Fruit fly (Drosophila melanogaster) whole organism, adult: ENCODE data around the gene CHKov2.

Experiments
- CG11617 ChIP-seq: fragments of 200-800 bp; sonication (Bioruptor generic); optimal IDR thresholded peaks from 2 replicates; lab custom pipeline; 2017; ENCODE audit warnings: mild to moderate bottlenecking, missing biosample characterization, missing genetic modification reagents, missing genetic modification characterization
- CG5204 ChIP-seq: fragments of 200-800 bp; sonication (Bioruptor generic); optimal IDR thresholded peaks from 2 replicates; lab custom pipeline; 2016; ENCODE audit warnings: missing biosample characterization, missing genetic modification characterization
- CG7045 ChIP-seq: fragments of 200-800 bp; sonication (Bioruptor generic); optimal IDR thresholded peaks from 2 replicates; lab custom pipeline; 2017; ENCODE audit warnings: missing biosample characterization, mild to moderate bottlenecking, missing genetic modification characterization
- Crg-1 ChIP-seq: fragments of 200-800 bp; sonication (Bioruptor generic); optimal IDR thresholded peaks from 2 replicates; lab custom pipeline; 2016; ENCODE audit warnings: missing biosample characterization, missing genetic modification characterization
- kay ChIP-seq: fragments of 200-800 bp; sonication (Bioruptor generic); peaks from one replicate; lab custom pipeline; 2016; ENCODE audit warnings: missing biosample characterization, missing genetic modification characterization, borderline replicate concordance
- tj ChIP-seq: fragments of 200-800 bp; sonication (Bioruptor generic); optimal IDR thresholded peaks from 3 replicates; lab custom pipeline; 2017; ENCODE audit warnings: missing biosample characterization, mild to moderate bottlenecking, missing genetic modification characterization, moderate library complexity

DNA sequence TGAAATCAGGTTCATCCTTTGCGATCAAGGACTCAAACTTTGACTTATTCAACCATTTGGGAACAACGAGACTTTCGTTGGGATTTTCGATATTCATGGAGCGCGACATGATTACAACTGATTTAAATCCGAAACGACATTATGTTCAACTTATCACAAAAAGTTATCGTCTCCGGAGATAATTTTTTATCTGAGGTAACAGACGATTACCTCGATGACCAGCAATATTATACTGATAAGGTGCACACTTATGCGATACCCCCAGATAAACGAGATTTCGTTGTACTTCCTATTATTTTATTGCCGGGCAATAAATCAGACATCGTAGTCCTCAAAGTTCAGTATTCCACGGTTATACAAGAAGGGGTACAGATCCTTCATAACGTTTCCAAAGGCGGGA, 33.3 kb downstream of the CHKov2 start, which contains the start of gene CG31097:
- TF ChIP-seq kay (GFP tag; lab: Kevin White, UChicago) (no peak), Crg-1 (GFP tag; lab: Kevin White, UChicago) (no peak), tj (no peak), CG11617 (GFP tag; lab: Kevin White, UChicago) (no peak), CG5204 (GFP tag; lab: Kevin White, UChicago) (no peak), CG7045 (GFP tag; lab: Kevin White, UChicago) (no peak)
